Fruit fly (Drosophila melanogaster): ENCODE data around the gene HIP.

HIP gene

DNA sequence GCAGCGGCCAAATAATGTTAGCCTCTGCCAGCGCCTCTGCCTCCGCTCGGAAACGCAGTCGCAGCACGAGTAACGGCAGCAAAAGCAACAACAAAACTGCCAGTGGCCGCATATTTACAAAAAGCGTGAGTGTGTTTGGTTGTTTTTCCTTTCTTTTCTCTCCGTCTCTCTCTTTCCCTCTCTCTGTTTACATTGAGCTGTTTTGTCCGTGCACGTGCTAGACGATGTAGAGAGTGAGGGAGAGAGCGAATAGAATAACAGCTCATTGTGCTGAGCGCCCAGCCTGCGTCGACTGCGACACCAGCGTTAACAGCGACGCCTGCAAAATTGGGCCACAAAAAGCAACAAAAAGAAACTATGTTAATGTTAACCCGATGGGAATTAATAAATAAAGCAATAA is 21.7 kb upstream of the HIP start (continued):
- TF ChIP-seq eve (GFP tag; optimal IDR thresholded peaks at IDR 0.05), result no peak
- TF ChIP-seq ERR (GFP tag; optimal IDR thresholded peaks at IDR 0.05), result peak; percentile 38
- peak; percentile 50 for TF ChIP-seq CG12299 (tag; optimal IDR thresholded peaks at IDR 0.05)
- TF ChIP-seq Fer3 (tag; optimal IDR thresholded peaks at IDR 0.05), result peak; percentile 41
- peak; percentile 7 for TF ChIP-seq tin (GFP tag; optimal IDR thresholded peaks at IDR 0.05)
- TF ChIP-seq luna (GFP tag; optimal IDR thresholded peaks at IDR 0.05), result no peak
- no peak for TF ChIP-seq ro (GFP tag; IDR thresholded peaks at IDR 0.05)
- no peak for TF ChIP-seq CG11560 (tag; IDR thresholded peaks at IDR 0.05)
- peak; percentile 89 for TF ChIP-seq ATbp (GFP tag; optimal IDR thresholded peaks at IDR 0.05)
- TF ChIP-seq Ets65A (GFP tag), result no peak
- TF ChIP-seq chm (GFP tag; IDR thresholded peaks at IDR 0.05), result peak; percentile 70
- TF ChIP-seq grau (tag; optimal IDR thresholded peaks at IDR 0.05), result peak; percentile 20
- TF ChIP-seq wek (GFP tag; optimal IDR thresholded peaks at IDR 0.05), result peak; percentile 84
- peak; percentile 22 for TF ChIP-seq kay (GFP tag; optimal IDR thresholded peaks at IDR 0.05)
- TF ChIP-seq Ravus (GFP tag; IDR thresholded peaks at IDR 0.05), result no peak
- peak; percentile 28 for TF ChIP-seq CG7556 (GFP tag; optimal IDR thresholded peaks at IDR 0.05)
- peak; percentile 13 for TF ChIP-seq CG14710 (tag; optimal IDR thresholded peaks at IDR 0.05)
- no peak for TF ChIP-seq jigr1 (GFP tag; IDR thresholded peaks at IDR 0.05)
- TF ChIP-seq so (GFP tag; IDR thresholded peaks at IDR 0.05), result peak; percentile 76; the same call in 2 of the 3 replicates
- peak; percentile 27 for TF ChIP-seq CG8359 (GFP tag; optimal IDR thresholded peaks at IDR 0.05; ENCODE audit: borderline replicate concordance)
- no peak for TF ChIP-seq CG8478 (optimal IDR thresholded peaks at IDR 0.05)
- TF ChIP-seq CG4360 (GFP tag; IDR thresholded peaks at IDR 0.05), result peak; percentile 92
- peak; percentile 43 for TF ChIP-seq bigmax (GFP tag; optimal IDR thresholded peaks at IDR 0.05)
- TF ChIP-seq Sry-β (GFP tag; optimal IDR thresholded peaks at IDR 0.05), result no peak
- TF ChIP-seq CG2712 (tag; optimal IDR thresholded peaks at IDR 0.05), result peak; percentile 20
- no peak for TF ChIP-seq CG32767 (GFP tag; IDR thresholded peaks at IDR 0.05)
- TF ChIP-seq pzg (GFP tag; optimal IDR thresholded peaks at IDR 0.05), result no peak
- TF ChIP-seq pros (GFP tag; optimal IDR thresholded peaks at IDR 0.05), result peak; percentile 76
- peak; percentile 99 for TF ChIP-seq cwo (GFP tag; optimal IDR thresholded peaks at IDR 0.05)
- TF ChIP-seq CG4404 (GFP tag; IDR thresholded peaks at IDR 0.05), result no peak
- no peak for TF ChIP-seq Ets97D (GFP tag; optimal IDR thresholded peaks at IDR 0.05)
- TF ChIP-seq Atf3 (GFP tag; optimal IDR thresholded peaks at IDR 0.05), result no peak
- TF ChIP-seq usp (GFP tag; optimal IDR thresholded peaks at IDR 0.05), result no peak
- TF ChIP-seq HLH4C (GFP tag; IDR thresholded peaks at IDR 0.05; ENCODE audit: partially characterized antibody), result no peak
- TF ChIP-seq slou (GFP tag; optimal IDR thresholded peaks at IDR 0.05), result no peak
- peak in 1 of 2 experiments; percentile 40 for TF ChIP-seq Hr51 (GFP tag; optimal IDR thresholded peaks at IDR 0.05)
- no peak for TF ChIP-seq CG30403 (GFP tag; optimal IDR thresholded peaks at IDR 0.05)
- TF ChIP-seq Dp (GFP tag; optimal IDR thresholded peaks at IDR 0.05), result no peak
- TF ChIP-seq CG10959 (GFP tag; IDR thresholded peaks at IDR 0.05), result no peak
- TF ChIP-seq CG14860 (GFP tag; IDR thresholded peaks at IDR 0.05; ENCODE audit: partially characterized antibody), result no peak
- no peak for TF ChIP-seq CG11093 (GFP tag; IDR thresholded peaks at IDR 0.05)
- peak; percentile 82 for TF ChIP-seq fd64A (GFP tag; optimal IDR thresholded peaks at IDR 0.05)
- TF ChIP-seq CG3726 (GFP tag; IDR thresholded peaks at IDR 0.05), result no peak
- TF ChIP-seq CG16815 (GFP tag; optimal IDR thresholded peaks at IDR 0.05), result no peak
- no peak for TF ChIP-seq HLH54F (GFP tag; optimal IDR thresholded peaks at IDR 0.05)
- peak; percentile 29 for TF ChIP-seq D19A (tag; optimal IDR thresholded peaks at IDR 0.05)
- no peak for TF ChIP-seq ssp (GFP tag; IDR thresholded peaks at IDR 0.05)
- TF ChIP-seq hbn (GFP tag; IDR thresholded peaks at IDR 0.05; ENCODE audit: partially characterized antibody), result no peak
- TF ChIP-seq CG6272 (GFP tag; IDR thresholded peaks at IDR 0.05), result no peak
- peak; percentile 81 for TF ChIP-seq CG17912 (GFP tag; optimal IDR thresholded peaks at IDR 0.05)
- TF ChIP-seq CG10321 (GFP tag; IDR thresholded peaks at IDR 0.05), result peak; percentile 57; the same call in 1 of the 2 replicates
- no peak for TF ChIP-seq inv (GFP tag; IDR thresholded peaks at IDR 0.05; ENCODE audit: partially characterized antibody)
